Worm (Caenorhabditis elegans): ENCODE results near the gene R11D1.12.

- TF ChIP-seq tra-4 (tag; optimal IDR thresholded peaks at IDR 0.05) = no peak
- TF ChIP-seq flt-1 (GFP tag; IDR thresholded peaks at IDR 0.05) = no peak
- no peak for TF ChIP-seq scrt-1 (GFP tag; IDR thresholded peaks at IDR 0.05)
- no peak for TF ChIP-seq ama-1 (optimal IDR thresholded peaks at IDR 0.05)
- no peak for TF ChIP-seq hmg-4 (GFP tag; optimal IDR thresholded peaks at IDR 0.05)
- no peak for TF ChIP-seq B0310.2 (tag; optimal IDR thresholded peaks at IDR 0.05)
- TF ChIP-seq hnd-1 (tag; optimal IDR thresholded peaks at IDR 0.05) = no peak
- TF ChIP-seq pes-1 (GFP tag; IDR thresholded peaks at IDR 0.05) = no peak
- no peak for TF ChIP-seq ceh-13 (GFP tag; optimal IDR thresholded peaks at IDR 0.05)
- no peak for TF ChIP-seq aly-1 (tag; optimal IDR thresholded peaks at IDR 0.05)
- no peak for TF ChIP-seq sea-1 (GFP tag; conservative IDR thresholded peaks at IDR 0.05)
Measured at ce11 chrV:12725893-12726292, at the start of gene R11D1.12.
